Worm (Caenorhabditis elegans): Measurements from ENCODE around the gene nhr-88.

- TF ChIP-seq tab-1 (GFP tag; IDR thresholded peaks at IDR 0.05) = no peak
- TF ChIP-seq flt-1 (GFP tag; IDR thresholded peaks at IDR 0.05) = no peak
- TF ChIP-seq cog-1 (tag; optimal IDR thresholded peaks at IDR 0.05) = no peak
Measured at ce11 chrII:2955656-2956115, 20.8 kb upstream of the nhr-88 start, which contains the start of gene irld-48.
